Worm (Caenorhabditis elegans) whole organism, mixed stage, embryonic: ENCODE measurements around the gene Y62H9A.16.

ENCODE experiments used
- M03D4.4 ChIP-seq: sonication (generic microtip); optimal IDR thresholded peaks from 2 replicates; lab custom pipeline; 2017; ENCODE audit warnings: mild to moderate bottlenecking, missing genetic modification characterization, missing compliant biosample characterization
- blmp-1 ChIP-seq: fragments of 150-350 bp; optimal IDR thresholded peaks from 2 replicates; lab custom pipeline; 2014; ENCODE audit warnings: missing biosample characterization, missing genetic modification characterization
- ceh-39 ChIP-seq: fragments of 150-350 bp; optimal IDR thresholded peaks from 2 replicates; lab custom pipeline; 2014; ENCODE audit warnings: missing biosample characterization, missing genetic modification characterization
- ceh-43 ChIP-seq: fragments of 200-800 bp; sonication (Bioruptor generic); optimal IDR thresholded peaks from 2 replicates; lab custom pipeline; 2018; ENCODE audit warnings: mild to moderate bottlenecking, missing genetic modification characterization, moderate library complexity, missing compliant biosample characterization
- ces-1 ChIP-seq: fragments of 150-350 bp; optimal IDR thresholded peaks from 2 replicates; lab custom pipeline; 2014; ENCODE audit warnings: missing biosample characterization, missing genetic modification reagents, missing genetic modification characterization
- cnd-1 ChIP-seq: fragments of 200-800 bp; sonication (Bioruptor generic); optimal IDR thresholded peaks from 2 replicates; lab custom pipeline; 2018; ENCODE audit warnings: mild to moderate bottlenecking, missing genetic modification characterization, missing compliant biosample characterization
- drap-1 ChIP-seq: fragments of 200-800 bp; sonication (Bioruptor generic); optimal IDR thresholded peaks from 3 replicates; lab custom pipeline; 2018; ENCODE audit warnings: mild to moderate bottlenecking, missing genetic modification characterization, missing compliant biosample characterization
- elt-1 ChIP-seq: sonication (generic microtip); optimal IDR thresholded peaks from 2 replicates; lab custom pipeline; 2017; ENCODE audit warnings: missing genetic modification characterization, mild to moderate bottlenecking, missing compliant biosample characterization, antibody characterized with exemption, moderate library complexity, borderline replicate concordance; ENCODE audit not compliant: insufficient read depth
- elt-3 ChIP-seq: fragments of 150-350 bp; optimal IDR thresholded peaks from 2 replicates; lab custom pipeline; 2014; ENCODE audit warnings: missing biosample characterization, missing genetic modification characterization
- flh-1 ChIP-seq: fragments of 200-800 bp; sonication (Bioruptor generic); optimal IDR thresholded peaks from 2 replicates; lab custom pipeline; 2018; ENCODE audit warnings: mild to moderate bottlenecking, missing genetic modification characterization, moderate library complexity, missing compliant biosample characterization
- ham-2 ChIP-seq: fragments of 200-800 bp; sonication (Bioruptor generic); optimal IDR thresholded peaks from 2 replicates; lab custom pipeline; 2018; ENCODE audit warnings: mild to moderate bottlenecking, missing genetic modification characterization, missing compliant biosample characterization
- hlh-1 ChIP-seq: fragments of 150-350 bp; optimal IDR thresholded peaks from 2 replicates; lab custom pipeline; 2014; ENCODE audit warnings: missing biosample characterization, missing genetic modification reagents, missing genetic modification characterization
- lin-13 ChIP-seq: fragments of 150-350 bp; optimal IDR thresholded peaks from 2 replicates; lab custom pipeline; 2014; ENCODE audit warnings: missing biosample characterization, missing genetic modification characterization
- lin-32 ChIP-seq: fragments of 200-800 bp; sonication (Bioruptor generic); optimal IDR thresholded peaks from 2 replicates; lab custom pipeline; 2018; ENCODE audit warnings: mild to moderate bottlenecking, missing genetic modification characterization, missing compliant biosample characterization
- mab-5 ChIP-seq: fragments of 150-350 bp; optimal IDR thresholded peaks from 2 replicates; lab custom pipeline; 2014; ENCODE audit warnings: missing biosample characterization, missing genetic modification characterization
- mep-1 ChIP-seq: fragments of 150-350 bp; optimal IDR thresholded peaks from 2 replicates; lab custom pipeline; 2017; ENCODE audit warnings: missing biosample characterization, missing genetic modification reagents, missing genetic modification characterization, inconsistent platforms
- mls-2 ChIP-seq: sonication (generic microtip); optimal IDR thresholded peaks from 2 replicates; lab custom pipeline; 2016; ENCODE audit warnings: mild to moderate bottlenecking, missing genetic modification characterization, moderate library complexity, missing compliant biosample characterization
- nhr-12 ChIP-seq: fragments of 150-350 bp; optimal IDR thresholded peaks from 2 replicates; lab custom pipeline; 2014; ENCODE audit warnings: missing biosample characterization, missing genetic modification characterization
- nhr-2 ChIP-seq: fragments of 150-350 bp; optimal IDR thresholded peaks from 2 replicates; lab custom pipeline; 2014; ENCODE audit warnings: missing biosample characterization, missing genetic modification characterization
- nhr-237 ChIP-seq: fragments of 150-350 bp; optimal IDR thresholded peaks from 2 replicates; lab custom pipeline; 2014; ENCODE audit warnings: missing biosample characterization, missing genetic modification characterization
- nhr-28 ChIP-seq: fragments of 150-350 bp; optimal IDR thresholded peaks from 2 replicates; lab custom pipeline; 2014; ENCODE audit warnings: missing biosample characterization, missing genetic modification characterization
- nhr-76 ChIP-seq: sonication (generic microtip); optimal IDR thresholded peaks from 2 replicates; lab custom pipeline; 2017; ENCODE audit warnings: missing biosample characterization, missing genetic modification characterization
- pha-4 ChIP-seq: fragments of 150-350 bp; optimal IDR thresholded peaks from 2 replicates; lab custom pipeline; 2018; ENCODE audit warnings: missing biosample characterization, missing genetic modification reagents, missing genetic modification characterization
- sem-2 ChIP-seq: fragments of 200-800 bp; sonication (Bioruptor generic); optimal IDR thresholded peaks from 2 replicates; lab custom pipeline; 2018; ENCODE audit warnings: mild to moderate bottlenecking, missing genetic modification characterization, missing compliant biosample characterization
- snpc-4 ChIP-seq: fragments of 150-350 bp; optimal IDR thresholded peaks from 2 replicates; lab custom pipeline; 2014; ENCODE audit warnings: missing biosample characterization, missing genetic modification characterization
- sptf-1 ChIP-seq: sonication (generic microtip); optimal IDR thresholded peaks from 2 replicates; lab custom pipeline; 2017; ENCODE audit warnings: mild to moderate bottlenecking, missing genetic modification characterization, moderate library complexity, missing compliant biosample characterization
- tbx-8 ChIP-seq: fragments of 200-800 bp; sonication (Bioruptor generic); optimal IDR thresholded peaks from 2 replicates; lab custom pipeline; 2018; ENCODE audit warnings: mild to moderate bottlenecking, missing genetic modification characterization, moderate library complexity, missing compliant biosample characterization
- unc-39 ChIP-seq: fragments of 150-350 bp; optimal IDR thresholded peaks from 2 replicates; lab custom pipeline; 2014; ENCODE audit warnings: missing biosample characterization, missing genetic modification characterization
- zip-8 ChIP-seq: fragments of 150-350 bp; optimal IDR thresholded peaks from 2 replicates; lab custom pipeline; 2014; ENCODE audit warnings: missing biosample characterization, missing genetic modification characterization
- ztf-11 ChIP-seq: fragments of 150-350 bp; optimal IDR thresholded peaks from 2 replicates; lab custom pipeline; 2014; ENCODE audit warnings: missing biosample characterization, missing genetic modification characterization

Gene Y62H9A.16

DNA sequence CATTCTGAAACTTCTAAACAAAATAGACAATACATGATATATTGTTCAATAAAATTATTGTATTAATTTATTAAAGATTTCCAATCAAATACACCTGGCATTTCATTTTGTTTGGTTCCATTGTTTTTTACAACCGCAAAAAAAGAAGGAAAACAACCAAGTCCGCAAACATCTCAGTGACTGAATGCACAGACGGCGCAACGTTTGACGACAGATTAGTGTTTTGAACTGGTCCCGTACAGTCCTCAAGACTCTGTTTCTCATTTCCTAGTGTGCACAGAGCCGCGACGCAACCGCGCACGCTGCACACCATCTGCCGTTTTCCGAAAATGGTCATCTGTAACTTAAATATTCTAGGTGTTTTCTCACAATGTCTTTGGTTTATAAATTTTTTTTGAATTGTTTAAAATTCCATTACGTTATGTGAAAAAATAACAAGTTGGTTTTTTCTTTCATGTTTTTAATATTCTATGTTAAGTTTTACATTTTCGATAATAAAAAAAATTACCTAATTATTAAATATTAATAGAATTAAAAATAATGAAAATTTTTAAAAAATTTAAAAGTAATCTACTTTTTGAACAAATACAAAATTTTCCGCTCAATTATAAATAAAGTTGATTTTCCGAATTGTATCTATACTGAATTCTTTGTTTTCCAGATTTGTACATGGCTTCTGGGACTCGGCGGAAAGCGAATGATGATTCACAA is 30.2 kb downstream of the Y62H9A.16 start, which contains the start of gene lsd-1:
lsd-1 (plus strand) TSS at position 661 of the 711 bp plus-strand sequence.
- TF ChIP-seq mep-1 (tag; lab: Kevin White, UChicago) (peak; percentile 29), nhr-12 (tag; lab: Kevin White, UChicago) (no peak), ztf-11 (tag; lab: Kevin White, UChicago) (no peak), lin-32 (GFP tag; lab: Kevin White, UChicago) (peak; percentile 52), elt-3 (tag; lab: Kevin White, UChicago) (no peak), sptf-1 (tag; lab: Kevin White, UChicago) (no peak), lin-13 (tag; lab: Kevin White, UChicago) (peak; percentile 3), pha-4 (tag; lab: Kevin White, UChicago) (peak; percentile 1), nhr-2 (tag; lab: Kevin White, UChicago) (no peak), ceh-39 (tag; lab: Kevin White, UChicago) (peak; percentile 32), hlh-1 (tag; lab: Kevin White, UChicago) (no peak), mab-5 (tag; lab: Kevin White, UChicago) (no peak), cnd-1 (tag; lab: Kevin White, UChicago) (peak; percentile 85)
- TF ChIP-seq, all 35 proteins: peak for 6

DNA sequence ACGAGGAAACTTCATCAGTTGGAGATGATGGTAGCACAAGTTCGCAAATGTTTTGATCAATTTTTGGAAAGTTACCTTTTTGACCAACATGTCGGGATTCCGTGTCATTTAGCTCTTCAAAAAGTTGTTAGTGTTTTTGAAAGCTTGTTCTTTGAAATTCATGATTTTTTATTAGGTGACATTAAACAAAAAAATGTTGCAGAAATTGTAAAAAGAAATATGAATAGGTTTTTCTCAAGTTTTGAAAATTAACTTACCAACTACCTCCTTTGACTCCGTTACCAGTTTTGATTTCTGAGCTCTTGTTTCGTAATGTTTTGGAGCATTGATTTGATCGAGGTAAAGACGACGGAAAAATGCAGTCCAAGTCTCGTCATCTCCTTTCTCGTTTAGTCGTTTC is 34.0 kb downstream of the Y62H9A.16 start:
- TF ChIP-seq drap-1 (no peak), nhr-28 (tag; lab: Kevin White, UChicago) (no peak), sptf-1 (tag; lab: Kevin White, UChicago) (no peak), elt-3 (tag; lab: Kevin White, UChicago) (no peak), flh-1 (GFP tag; lab: Kevin White, UChicago) (no peak), blmp-1 (tag; lab: Kevin White, UChicago) (no peak), M03D4.4 (tag; lab: Kevin White, UChicago) (no peak), lin-13 (tag; lab: Kevin White, UChicago) (no peak)

DNA sequence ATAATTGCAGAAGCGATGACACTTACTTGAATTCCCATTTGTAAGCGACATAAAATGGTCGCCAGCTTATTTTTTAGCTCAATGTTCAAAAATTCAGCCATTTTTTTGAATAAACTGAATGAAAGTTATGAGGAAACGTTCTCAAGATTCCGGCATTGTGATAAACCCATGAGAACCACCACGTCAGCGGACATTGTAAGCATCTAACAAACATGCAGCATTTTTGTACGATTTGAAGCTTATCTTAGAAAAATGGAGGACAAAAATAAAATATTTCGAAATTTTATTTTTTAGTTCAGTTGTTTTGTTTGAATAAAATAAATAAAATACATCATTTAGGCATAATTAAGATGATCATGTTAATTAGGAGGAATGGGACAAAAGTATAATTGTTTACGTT is 35.1 kb downstream of the Y62H9A.16 start, which contains the start of gene T08D10.4:
T08D10.4 (minus strand) TSS at position 101 of the 400 bp plus-strand sequence.
- TF ChIP-seq cnd-1 (tag; lab: Kevin White, UChicago) (no peak), snpc-4 (tag; lab: Kevin White, UChicago) (no peak), nhr-28 (tag; lab: Kevin White, UChicago) (no peak), M03D4.4 (tag; lab: Kevin White, UChicago) (no peak), blmp-1 (tag; lab: Kevin White, UChicago) (no peak), tbx-8 (GFP tag; lab: Kevin White, UChicago) (no peak), pha-4 (tag; lab: Kevin White, UChicago) (no peak), drap-1 (no peak), nhr-2 (tag; lab: Kevin White, UChicago) (no peak), hlh-1 (tag; lab: Kevin White, UChicago) (no peak), ces-1 (GFP tag; lab: Kevin White, UChicago) (no peak), zip-8 (no peak), lin-13 (tag; lab: Kevin White, UChicago) (no peak), mep-1 (tag; lab: Kevin White, UChicago) (no peak), elt-3 (tag; lab: Kevin White, UChicago) (no peak), mab-5 (tag; lab: Kevin White, UChicago) (no peak), nhr-76 (no peak)

DNA sequence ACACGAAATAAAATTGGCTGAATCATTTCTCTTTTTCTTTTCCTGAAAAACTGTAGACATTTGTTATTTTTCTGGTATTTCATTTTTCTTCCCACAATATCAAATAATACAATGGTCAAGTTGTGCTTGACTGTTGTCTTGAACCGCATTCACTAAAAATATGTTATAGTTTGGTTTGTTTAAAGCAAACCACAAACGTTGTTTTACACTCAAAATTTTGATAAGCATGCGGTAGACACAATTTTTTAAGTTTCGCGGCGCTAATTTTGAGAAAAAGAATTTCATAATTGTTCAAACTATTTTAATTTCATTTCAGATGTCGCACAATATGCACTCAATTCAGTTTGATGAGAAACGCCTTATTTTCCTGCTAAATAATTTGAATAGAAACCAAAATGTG is 37.0 kb downstream of the Y62H9A.16 start, which contains the start of gene T08D10.3:
T08D10.3 (plus strand) TSS at position 301 of the 400 bp plus-strand sequence.
- TF ChIP-seq nhr-12 (tag; lab: Kevin White, UChicago): no peak
- no peak for TF ChIP-seq nhr-28 (tag; lab: Kevin White, UChicago)
- TF ChIP-seq flh-1 (GFP tag; lab: Kevin White, UChicago): no peak
- TF ChIP-seq sem-2: no peak
- TF ChIP-seq cnd-1 (tag; lab: Kevin White, UChicago): no peak
- no peak for TF ChIP-seq lin-13 (tag; lab: Kevin White, UChicago)
- no peak for TF ChIP-seq nhr-237 (tag; lab: Kevin White, UChicago)
- no peak for TF ChIP-seq ceh-43 (GFP tag; lab: Kevin White, UChicago)
- no peak for TF ChIP-seq elt-1 (tag; lab: Kevin White, UChicago)
- no peak for TF ChIP-seq zip-8

DNA sequence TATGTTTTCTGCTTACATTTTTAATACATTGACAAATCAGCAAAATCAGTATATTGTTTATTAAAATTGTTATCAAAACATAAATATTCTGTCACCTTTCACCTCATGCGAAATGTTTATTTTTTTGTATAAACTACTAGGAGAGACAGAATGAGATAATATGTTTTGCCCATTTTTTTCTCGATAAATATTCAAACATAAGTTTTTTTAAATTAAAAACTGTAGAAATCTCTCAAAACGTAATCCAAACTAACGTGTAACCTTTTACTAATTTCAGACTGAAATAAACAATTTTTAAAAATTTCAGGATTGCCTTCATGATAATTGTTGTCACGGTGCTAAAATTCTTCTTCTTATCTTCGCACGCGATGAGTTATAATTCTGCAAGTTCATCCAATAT is 39.2 kb downstream of the Y62H9A.16 start, which contains the start of gene T08D10.5:
T08D10.5 (plus strand) TSS at position 301 of the 400 bp plus-strand sequence.
- TF ChIP-seq lin-32 (GFP tag; lab: Kevin White, UChicago) (no peak), unc-39 (no peak), ceh-39 (tag; lab: Kevin White, UChicago) (no peak), ham-2 (GFP tag; lab: Kevin White, UChicago) (no peak), mep-1 (tag; lab: Kevin White, UChicago) (no peak), pha-4 (tag; lab: Kevin White, UChicago) (no peak), mls-2 (tag; lab: Kevin White, UChicago) (no peak), nhr-76 (no peak), elt-3 (tag; lab: Kevin White, UChicago) (no peak), nhr-12 (tag; lab: Kevin White, UChicago) (no peak), nhr-28 (tag; lab: Kevin White, UChicago) (no peak), nhr-237 (tag; lab: Kevin White, UChicago) (no peak), elt-1 (tag; lab: Kevin White, UChicago) (no peak), ztf-11 (tag; lab: Kevin White, UChicago) (no peak)
